Fruit fly (Drosophila melanogaster) whole organism, prepupa: Measurements from ENCODE around the gene Tcs3.

Experiments used
- Blimp-1 ChIP-seq: fragments of 200-800 bp; sonication (Bioruptor generic); optimal IDR thresholded peaks from 3 replicates; lab custom pipeline; 2017; ENCODE audit warnings: missing biosample characterization, missing genetic modification characterization, mild to moderate bottlenecking, moderate library complexity, missing genetic modification reagents
- CG10669 ChIP-seq: fragments of 200-800 bp; sonication (Bioruptor generic); optimal IDR thresholded peaks from 3 replicates; lab custom pipeline; 2018; ENCODE audit warnings: missing biosample characterization, mild to moderate bottlenecking, missing genetic modification characterization, moderate library complexity
- CG34406 ChIP-seq: fragments of 200-800 bp; sonication (Bioruptor generic); optimal IDR thresholded peaks from 3 replicates; lab custom pipeline; 2016; ENCODE audit warnings: missing biosample characterization, missing genetic modification characterization
- CG6163 ChIP-seq: fragments of 200-800 bp; sonication (Bioruptor generic); IDR thresholded peaks from 3 replicates; pipeline ENCODE4 v1.3.6; 2022; ENCODE audit warnings: missing biosample characterization, missing genetic modification characterization
- CG6854 ChIP-seq: fragments of 200-800 bp; sonication (Bioruptor generic); optimal IDR thresholded peaks from 2 replicates; lab custom pipeline; 2017; ENCODE audit warnings: missing biosample characterization, mild to moderate bottlenecking, missing genetic modification characterization
- CG8119 ChIP-seq: fragments of 200-800 bp; sonication (Bioruptor generic); IDR thresholded peaks from 3 replicates; pipeline ENCODE4 v1.3.6; 2022; ENCODE audit warnings: missing biosample characterization, missing genetic modification characterization
- Eip75B ChIP-seq: fragments of 200-800 bp; sonication (Bioruptor generic); optimal IDR thresholded peaks from 3 replicates; lab custom pipeline; 2016; ENCODE audit warnings: missing biosample characterization, missing genetic modification characterization
- Hr38 ChIP-seq: sonication (Bioruptor generic); optimal IDR thresholded peaks from 2 replicates; lab custom pipeline; 2016; ENCODE audit warnings: missing biosample characterization, missing genetic modification characterization
- Met ChIP-seq: fragments of 200-800 bp; sonication (Bioruptor generic); optimal IDR thresholded peaks from 3 replicates; lab custom pipeline; 2016; ENCODE audit warnings: missing biosample characterization, missing genetic modification characterization
- OdsH ChIP-seq: fragments of 200-800 bp; sonication (Bioruptor generic); optimal IDR thresholded peaks from 3 replicates; lab custom pipeline; 2016; ENCODE audit warnings: missing biosample characterization, missing genetic modification characterization
- acj6 ChIP-seq: fragments of 200-800 bp; sonication (Bioruptor generic); optimal IDR thresholded peaks from 3 replicates; lab custom pipeline; 2016; ENCODE audit warnings: missing biosample characterization, missing genetic modification characterization
- fd85E ChIP-seq: fragments of 200-800 bp; sonication (Bioruptor generic); optimal IDR thresholded peaks from 3 replicates; lab custom pipeline; 2016; ENCODE audit warnings: missing biosample characterization, missing genetic modification characterization
- salr ChIP-seq, 2 experiments: fragments of 200-800 bp; sonication (Bioruptor generic); optimal IDR thresholded peaks; 3 replicates each; lab custom pipeline; 2016 to 2018; ENCODE audit warnings: missing biosample characterization in 2 of 2, missing genetic modification characterization in 2 of 2, mild to moderate bottlenecking in 1 of 2

dm6 chr3L:16390793-16391192 lies 39.0 kb downstream of the Tcs3 start:
- TF ChIP-seq CG34406 (GFP tag; lab: Kevin White, UChicago) (no peak), Met (GFP tag; lab: Kevin White, UChicago) (no peak), OdsH (GFP tag; lab: Kevin White, UChicago) (no peak), Hr38 (no peak), CG10669 (GFP tag; lab: Kevin White, UChicago) (no peak), Eip75B (no peak), CG6854 (GFP tag; lab: Kevin White, UChicago) (no peak), fd85E (GFP tag; lab: Kevin White, UChicago) (no peak), Blimp-1 (GFP tag; lab: Kevin White, UChicago) (no peak), salr (GFP tag; optimal IDR thresholded peaks at IDR 0.05; lab: Kevin White, UChicago) (no peak), CG8119 (GFP tag; lab: Robert Waterston, UW) (no peak), CG6163 (GFP tag; lab: Robert Waterston, UW) (no peak), acj6 (GFP tag; lab: Kevin White, UChicago) (no peak)
